Worm (Caenorhabditis elegans) whole organism, midembryonic: ENCODE data around the gene Y57A10A.24.

ENCODE experiments used
- T22C8.4 ChIP-seq: fragments of 200-800 bp; sonication (Bioruptor generic); IDR thresholded peaks from 2 replicates; pipeline ENCODE4 v1.3.6; 2022; ENCODE audit warnings: missing genetic modification characterization, missing compliant biosample characterization
- cog-1 ChIP-seq: sonication (generic microtip); optimal IDR thresholded peaks from 2 replicates; lab custom pipeline; 2016; ENCODE audit warnings: missing genetic modification characterization, missing compliant biosample characterization
- flt-1 ChIP-seq: fragments of 200-800 bp; sonication (Bioruptor generic); IDR thresholded peaks from 2 replicates; pipeline ENCODE4 v1.3.6; 2022; ENCODE audit warnings: missing genetic modification characterization, missing compliant biosample characterization
- klf-2 ChIP-seq: fragments of 200-800 bp; sonication (Bioruptor generic); conservative IDR thresholded peaks from 2 replicates; pipeline ENCODE4 v1.3.6; 2022; ENCODE audit warnings: missing genetic modification reagents, missing genetic modification characterization, missing compliant biosample characterization
- med-1 ChIP-seq: sonication (generic microtip); optimal IDR thresholded peaks from 2 replicates; lab custom pipeline; 2017; ENCODE audit warnings: missing genetic modification characterization, mild to moderate bottlenecking, missing compliant biosample characterization, antibody characterized with exemption, missing genetic modification reagents; ENCODE audit not compliant: insufficient read depth
- ref-1 ChIP-seq: fragments of 200-800 bp; sonication (Bioruptor generic); conservative IDR thresholded peaks from 2 replicates; pipeline ENCODE4 v1.3.6; 2022; ENCODE audit warnings: missing genetic modification reagents, missing genetic modification characterization, missing compliant biosample characterization
- tab-1 ChIP-seq: fragments of 200-800 bp; sonication (Bioruptor generic); IDR thresholded peaks from 2 replicates; pipeline ENCODE4 v1.3.6; 2022; ENCODE audit warnings: missing genetic modification characterization, missing compliant biosample characterization
- ztf-23 ChIP-seq: fragments of 200-800 bp; sonication (Bioruptor generic); IDR thresholded peaks from 2 replicates; pipeline ENCODE4 v1.3.6; 2022; ENCODE audit warnings: missing genetic modification reagents, missing genetic modification characterization, missing compliant biosample characterization
- ztf-29 ChIP-seq: fragments of 200-800 bp; sonication (Bioruptor generic); IDR thresholded peaks from 2 replicates; pipeline ENCODE4 v1.3.6; 2022; ENCODE audit warnings: missing genetic modification reagents, missing genetic modification characterization, missing compliant biosample characterization

Y57A10A.24 gene

ce11 chrII:12242551-12242950, at the start of gene Y57A10A.24:
Gene Y57A10A.24 (plus strand): TSS chrII:12242946.
- TF ChIP-seq T22C8.4 (GFP tag; lab: Robert Waterston, UW) (no peak), tab-1 (peak; percentile 54; the same call in 1 of the 2 replicates)

DNA sequence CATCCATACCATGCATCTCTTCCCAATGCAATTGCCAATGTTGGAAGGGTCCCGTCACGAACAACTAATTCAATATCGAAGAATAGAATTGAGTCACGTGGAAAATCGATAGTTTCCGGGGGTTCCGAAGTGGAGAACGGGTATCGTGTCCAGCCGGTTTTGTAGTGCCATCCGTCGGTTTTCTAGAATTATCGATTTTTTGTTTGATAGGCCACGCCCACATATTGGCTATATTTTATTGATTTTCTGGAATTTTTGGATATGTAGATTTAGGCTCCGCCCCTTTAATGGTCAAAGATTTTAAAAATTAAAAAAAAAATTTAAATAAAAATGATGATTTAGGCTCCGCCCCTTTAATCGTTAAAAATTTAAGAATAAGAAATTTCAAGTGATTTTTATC, 43.5 kb upstream of the Y57A10A.24 start:
- TF ChIP-seq ref-1 (no peak), T22C8.4 (GFP tag; lab: Robert Waterston, UW) (peak; percentile 76)

- TF ChIP-seq med-1 (GFP tag; lab: Kevin White, UChicago) = no peak
- peak; percentile 80 for TF ChIP-seq T22C8.4 (GFP tag; lab: Robert Waterston, UW)
- TF ChIP-seq flt-1 = no peak
- TF ChIP-seq klf-2 (GFP tag; lab: Robert Waterston, UW) = 0 out of 2 replicates have a peak, but pooled peaks have one; percentile 21
Measured at ce11 chrII:12199912-12200637, 42.7 kb upstream of the Y57A10A.24 start, which contains the start of gene polg-1. Gene polg-1 (minus strand): TSS chrII:12199962.

- TF ChIP-seq ztf-29 (GFP tag; lab: Robert Waterston, UW) (no peak), klf-2 (GFP tag; lab: Robert Waterston, UW) (no peak), tab-1 (no peak), flt-1 (no peak), cog-1 (tag; lab: Kevin White, UChicago) (no peak), ref-1 (no peak)
Measured at ce11 chrII:12202281-12202680, 40.5 kb upstream of the Y57A10A.24 start, which contains the start of gene trpp-5. Gene trpp-5 (minus strand): TSS chrII:12202381.

DNA sequence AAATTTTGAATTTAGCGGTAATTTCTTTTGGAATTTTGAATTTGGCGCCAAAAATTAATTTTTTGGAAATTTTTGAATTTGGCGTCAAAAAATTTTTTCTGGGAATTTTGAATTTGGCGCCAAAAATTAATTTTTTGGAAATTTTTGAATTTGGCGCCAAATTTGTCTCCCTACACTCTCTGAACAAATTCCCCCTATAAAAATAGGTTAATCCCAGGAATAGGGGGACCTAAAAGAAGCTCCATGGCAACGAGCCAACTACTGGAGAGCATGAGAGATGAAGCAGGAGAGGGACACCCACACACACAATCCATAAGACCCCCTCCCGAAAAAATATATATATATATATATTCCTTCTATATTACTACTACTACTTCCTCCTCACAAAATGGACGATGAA, 39.8 kb upstream of the Y57A10A.24 start, which contains the start of gene aqp-12:
TSS of gene aqp-12 (plus strand) at position 301 of the 400 bp plus-strand sequence.
- TF ChIP-seq klf-2 (GFP tag; lab: Robert Waterston, UW) = no peak

- TF ChIP-seq med-1 (GFP tag; lab: Kevin White, UChicago) (no peak), klf-2 (GFP tag; lab: Robert Waterston, UW) (no peak), ref-1 (no peak), cog-1 (tag; lab: Kevin White, UChicago) (no peak), T22C8.4 (GFP tag; lab: Robert Waterston, UW) (no peak), tab-1 (no peak), ztf-23 (GFP tag; lab: Robert Waterston, UW) (no peak), ztf-29 (GFP tag; lab: Robert Waterston, UW) (no peak)
Measured at ce11 chrII:12204617-12205016, 38.1 kb upstream of the Y57A10A.24 start.

DNA sequence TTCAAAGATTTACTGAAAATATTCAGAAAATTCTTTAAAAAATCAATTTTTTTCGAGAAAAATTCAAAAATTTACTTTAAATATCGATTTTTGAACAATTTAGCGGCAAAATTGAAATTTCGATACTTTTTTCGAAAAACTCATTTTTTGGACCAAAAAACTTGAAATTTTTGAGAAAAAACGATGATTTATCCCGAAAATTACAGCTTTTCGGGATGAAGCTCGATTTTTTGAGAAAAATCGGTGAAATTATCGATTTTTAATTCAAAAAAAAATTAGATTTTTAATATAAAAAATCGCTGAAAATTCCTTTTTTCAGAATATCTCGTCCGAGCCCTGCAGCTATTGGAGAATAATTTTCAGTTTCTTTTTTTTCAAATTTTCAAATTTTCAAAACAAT, 34.0 kb upstream of the Y57A10A.24 start:
- TF ChIP-seq med-1 (GFP tag; lab: Kevin White, UChicago) = no peak
- TF ChIP-seq T22C8.4 (GFP tag; lab: Robert Waterston, UW) = 0 out of 2 replicates have a peak, but pooled peaks have one; percentile 6

DNA sequence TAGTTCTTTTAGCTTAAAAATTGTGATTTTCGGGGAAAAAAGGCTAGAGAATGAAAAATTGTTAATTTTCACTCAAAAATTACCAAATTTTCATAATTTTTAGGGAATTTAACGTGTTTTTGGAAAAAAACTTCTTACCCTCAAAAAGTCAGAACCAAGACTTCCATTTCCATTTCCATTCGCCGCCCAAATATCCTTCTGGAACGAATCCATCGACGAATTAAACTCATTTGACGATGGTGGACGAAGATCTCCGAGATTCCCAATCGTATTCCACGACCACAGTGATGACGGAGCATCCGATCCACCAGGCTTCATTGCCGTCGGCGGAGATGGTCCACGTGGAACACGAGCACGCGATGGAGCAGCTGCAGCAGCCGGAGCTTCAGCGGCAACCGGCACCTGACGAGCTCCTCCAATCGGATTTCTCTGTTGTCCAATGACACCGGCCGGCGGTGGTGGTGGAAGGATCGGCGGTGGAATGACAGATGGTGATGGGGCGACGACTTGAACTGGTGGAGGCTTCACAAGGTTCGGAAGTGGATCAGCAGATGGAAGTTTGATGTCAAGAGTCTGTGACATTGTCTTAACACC, 31.0 kb upstream of the Y57A10A.24 start:
- TF ChIP-seq ref-1 = no peak

DNA sequence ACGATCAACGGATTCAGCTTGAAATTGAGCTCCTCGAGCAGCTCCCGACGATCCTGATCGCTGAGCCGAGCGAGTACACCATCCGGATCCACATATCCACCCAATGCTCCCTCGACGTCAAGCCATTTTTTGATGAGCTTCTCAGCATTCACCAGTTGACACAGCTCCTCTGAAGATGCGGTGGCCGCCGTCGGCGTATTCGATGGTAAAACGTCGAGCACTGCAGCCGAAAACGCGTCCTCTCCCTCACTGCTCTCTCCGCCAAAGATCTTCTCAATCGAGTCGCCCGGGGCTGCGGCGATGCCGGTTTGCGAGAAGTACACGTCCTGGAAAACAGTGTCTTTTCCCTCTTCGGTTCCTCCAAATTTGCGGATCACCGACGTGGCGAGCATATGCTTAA, 28.2 kb upstream of the Y57A10A.24 start:
- no peak for TF ChIP-seq med-1 (GFP tag; lab: Kevin White, UChicago)
- no peak for TF ChIP-seq ztf-29 (GFP tag; lab: Robert Waterston, UW)
- TF ChIP-seq klf-2 (GFP tag; lab: Robert Waterston, UW) = no peak
- no peak for TF ChIP-seq ref-1
- TF ChIP-seq ztf-23 (GFP tag; lab: Robert Waterston, UW) = no peak
- TF ChIP-seq T22C8.4 (GFP tag; lab: Robert Waterston, UW) = no peak
- TF ChIP-seq tab-1 = no peak
- no peak for TF ChIP-seq flt-1
- no peak for TF ChIP-seq cog-1 (tag; lab: Kevin White, UChicago)

DNA sequence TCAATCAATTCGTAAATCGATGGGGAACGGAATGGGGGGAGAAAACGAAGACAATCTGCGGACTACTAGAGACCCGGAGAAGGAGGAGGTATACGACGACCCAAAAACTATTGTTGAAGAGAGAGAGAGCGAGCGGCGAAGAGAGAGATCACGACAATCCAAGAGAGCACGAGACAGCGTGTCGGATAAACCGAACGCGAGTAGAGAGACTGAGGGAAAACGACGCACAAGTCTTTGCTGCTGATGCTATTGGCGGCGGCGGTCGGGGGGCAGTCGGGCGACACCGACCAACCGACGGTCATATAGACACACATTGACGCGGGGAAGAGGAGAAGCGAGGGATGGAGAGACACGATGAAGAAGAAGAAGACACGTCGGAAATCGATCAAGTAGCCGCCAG, 20.2 kb upstream of the Y57A10A.24 start:
- TF ChIP-seq ztf-29 (GFP tag; lab: Robert Waterston, UW) (no peak), cog-1 (tag; lab: Kevin White, UChicago) (peak; percentile 61), flt-1 (peak; percentile 71; the same call in 1 of the 2 replicates), tab-1 (0 out of 2 replicates have a peak, but pooled peaks have one; percentile 61)

- no peak for TF ChIP-seq flt-1
- TF ChIP-seq ztf-29 (GFP tag; lab: Robert Waterston, UW) = no peak
- TF ChIP-seq T22C8.4 (GFP tag; lab: Robert Waterston, UW) = no peak
- TF ChIP-seq ztf-23 (GFP tag; lab: Robert Waterston, UW) = no peak
- TF ChIP-seq ref-1 = no peak
- no peak for TF ChIP-seq med-1 (GFP tag; lab: Kevin White, UChicago)
- TF ChIP-seq klf-2 (GFP tag; lab: Robert Waterston, UW) = no peak
- TF ChIP-seq tab-1 = no peak
- TF ChIP-seq cog-1 (tag; lab: Kevin White, UChicago) = no peak
Measured at ce11 chrII:12224916-12225406, 17.8 kb upstream of the Y57A10A.24 start, which contains the start of the genes pqn-87 and rsr-2. Gene pqn-87 (minus strand): TSS chrII:12225086. Gene rsr-2 (plus strand): TSS chrII:12225356.
